Fruit fly (Drosophila melanogaster): ENCODE data around the gene modSP.
A peak's percentile ranks its signal among the peaks of the same experiment; 100 is the strongest.

Gene modSP

DNA sequence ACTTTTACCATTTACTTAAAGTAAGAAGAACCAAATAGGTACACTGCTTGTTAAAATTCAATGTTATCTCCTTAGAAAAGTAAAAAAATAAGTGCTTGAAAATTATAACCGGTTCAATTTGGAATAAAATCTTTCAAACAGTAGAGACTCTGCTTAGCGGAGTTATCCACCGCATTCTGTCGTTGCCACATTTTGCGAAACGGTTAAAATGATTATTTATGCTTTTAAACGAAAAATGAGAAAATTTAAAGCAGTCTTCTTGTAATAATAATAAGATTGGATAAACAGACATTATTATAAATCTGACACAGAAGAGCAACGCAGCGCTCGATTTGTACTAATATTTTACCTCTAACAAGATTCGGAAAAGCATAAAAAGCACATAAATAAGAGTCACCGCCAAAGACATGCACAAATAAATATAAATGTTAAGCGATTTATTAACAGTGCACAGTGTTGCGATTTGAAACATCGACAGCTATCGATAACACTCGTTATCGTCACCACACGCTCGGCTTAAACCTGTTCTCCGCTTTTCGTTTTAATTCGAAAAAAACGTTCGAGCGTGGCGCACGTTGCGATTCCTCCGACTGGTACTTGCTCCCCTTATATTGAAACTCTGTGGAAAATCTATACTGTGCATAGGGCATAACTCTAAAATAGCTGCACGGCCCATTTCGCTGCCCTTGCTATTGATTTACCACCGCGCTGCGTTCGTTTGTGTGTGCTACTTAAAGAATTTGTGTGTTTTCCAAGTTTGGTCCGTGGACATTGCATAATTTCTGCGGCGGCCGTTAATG, 30.5 kb downstream of the modSP start, which contains the start of gene Fas1 (continued):
- TF ChIP-seq unc-4 (GFP tag; IDR thresholded peaks at IDR 0.05; ENCODE audit: partially characterized antibody) (peak; percentile 74), CG3163 (GFP tag; optimal IDR thresholded peaks at IDR 0.05) (no peak), Dp (GFP tag; optimal IDR thresholded peaks at IDR 0.05) (peak; percentile 73), tio (GFP tag; optimal IDR thresholded peaks at IDR 0.05) (no peak), amos (GFP tag; IDR thresholded peaks at IDR 0.05; ENCODE audit: partially characterized antibody) (peak; percentile 71), exex (tag; optimal IDR thresholded peaks at IDR 0.05) (no peak), stwl (tag; optimal IDR thresholded peaks at IDR 0.05) (peak; percentile 89), HLH4C (GFP tag; IDR thresholded peaks at IDR 0.05; ENCODE audit: partially characterized antibody) (peak; percentile 70; the same call in 2 of the 3 replicates), ERR (GFP tag; optimal IDR thresholded peaks at IDR 0.05) (no peak), Bdp1 (GFP tag; optimal IDR thresholded peaks at IDR 0.05) (no peak), Gsc (GFP tag; IDR thresholded peaks at IDR 0.05) (no peak), gcm (GFP tag; optimal IDR thresholded peaks at IDR 0.05) (no peak), Sry-β (GFP tag; optimal IDR thresholded peaks at IDR 0.05) (peak; percentile 69), CG14050 (GFP tag; IDR thresholded peaks at IDR 0.05) (no peak), sob (GFP tag; IDR thresholded peaks at IDR 0.05) (no peak), zen (tag; optimal IDR thresholded peaks at IDR 0.05) (peak; percentile 22), CG6791 (GFP tag; IDR thresholded peaks at IDR 0.05; ENCODE audit: partially characterized antibody) (peak; percentile 76), Antp (GFP tag; optimal IDR thresholded peaks at IDR 0.05) (no peak), shn (GFP tag; optimal IDR thresholded peaks at IDR 0.05) (no peak), Med (GFP tag) (peak; percentile 78), Ets65A (GFP tag) (no peak), Nf-YA (GFP tag; IDR thresholded peaks at IDR 0.05) (0 out of 2 replicates have a peak, but pooled peaks have one; percentile 16), CG8089 (GFP tag; optimal IDR thresholded peaks at IDR 0.05) (peak; percentile 15), Optix (GFP tag; IDR thresholded peaks at IDR 0.05) (0 out of 3 replicates have a peak, but pooled peaks have one; percentile 15), CG5953 (GFP tag; IDR thresholded peaks at IDR 0.05) (no peak), Hey (tag; optimal IDR thresholded peaks at IDR 0.05) (no peak), dan (GFP tag; IDR thresholded peaks at IDR 0.05) (no peak), ash1 (GFP tag; optimal IDR thresholded peaks at IDR 0.05) (no peak), CG42726 (GFP tag; IDR thresholded peaks at IDR 0.05; ENCODE audit: partially characterized antibody) (peak; percentile 26; the same call in 1 of the 2 replicates), CG30403 (GFP tag; optimal IDR thresholded peaks at IDR 0.05) (peak; percentile 2), her (GFP tag; optimal IDR thresholded peaks at IDR 0.05) (no peak), trh (GFP tag; optimal IDR thresholded peaks at IDR 0.05) (no peak), Dfd (GFP tag; optimal IDR thresholded peaks at IDR 0.05) (no peak), hb (GFP tag; IDR thresholded peaks at IDR 0.05; ENCODE audit: partially characterized antibody) (peak; percentile 31; the same call in 1 of the 3 replicates), mld (GFP tag; IDR thresholded peaks at IDR 0.05; ENCODE audit: partially characterized antibody) (peak; percentile 75; the same call in 2 of the 3 replicates), Fer1 (GFP tag; optimal IDR thresholded peaks at IDR 0.05) (no peak), odd (GFP tag; optimal IDR thresholded peaks at IDR 0.05) (no peak), zfh1 (GFP tag; IDR thresholded peaks at IDR 0.05) (no peak), Spps (tag; optimal IDR thresholded peaks at IDR 0.05) (no peak), CG15073 (GFP tag; optimal IDR thresholded peaks at IDR 0.05) (no peak), dm (GFP tag; optimal IDR thresholded peaks at IDR 0.05) (peak; percentile 30), fd64A (GFP tag; optimal IDR thresholded peaks at IDR 0.05) (no peak), slbo (GFP tag; IDR thresholded peaks at IDR 0.05) (no peak), MBD-R2 (GFP tag; IDR thresholded peaks at IDR 0.05) (peak; percentile 41), CG13287 (GFP tag; IDR thresholded peaks at IDR 0.05; ENCODE audit: partially characterized antibody) (peak; percentile 71), gt (GFP tag; IDR thresholded peaks at IDR 0.05) (no peak), CG1832 (GFP tag; optimal IDR thresholded peaks at IDR 0.05) (no peak), lbe (GFP tag; optimal IDR thresholded peaks at IDR 0.05) (no peak), CG34224 (GFP tag; IDR thresholded peaks at IDR 0.05; ENCODE audit: partially characterized antibody) (peak; percentile 60)
